Worm (Caenorhabditis elegans) whole organism, L1 larva: Measurements from ENCODE around the gene wapl-1.

Experiments
- C04F5.9 ChIP-seq: sonication (generic microtip); optimal IDR thresholded peaks from 2 replicates; lab custom pipeline; 2016; ENCODE audit warnings: missing genetic modification characterization, missing compliant biosample characterization
- C16A3.4 ChIP-seq: fragments of 150-350 bp; optimal IDR thresholded peaks from 2 replicates; lab custom pipeline; 2014; ENCODE audit warnings: missing biosample characterization, missing genetic modification characterization
- F16B12.6 ChIP-seq: fragments of 150-350 bp; optimal IDR thresholded peaks from 2 replicates; lab custom pipeline; 2014; ENCODE audit warnings: missing biosample characterization, missing genetic modification characterization
- aha-1 ChIP-seq: fragments of 150-350 bp; optimal IDR thresholded peaks from 2 replicates; lab custom pipeline; 2014; ENCODE audit warnings: missing biosample characterization, missing genetic modification characterization
- alr-1 ChIP-seq: fragments of 200-800 bp; sonication (Bioruptor generic); optimal IDR thresholded peaks from 2 replicates; lab custom pipeline; 2018; ENCODE audit warnings: borderline replicate concordance, mild to moderate bottlenecking, missing genetic modification characterization, missing compliant biosample characterization
- aly-2 ChIP-seq: fragments of 150-350 bp; optimal IDR thresholded peaks from 2 replicates; lab custom pipeline; 2014; ENCODE audit warnings: missing biosample characterization, missing genetic modification characterization
- ama-1 ChIP-seq: fragments of 150-350 bp; optimal IDR thresholded peaks from 2 replicates; lab custom pipeline; 2014
- blmp-1 ChIP-seq: fragments of 150-350 bp; optimal IDR thresholded peaks from 2 replicates; lab custom pipeline; 2014; ENCODE audit warnings: missing biosample characterization, missing genetic modification characterization
- ceh-82 ChIP-seq, 3 experiments: fragments of 150-350 bp in 1 of 3; sonication (generic microtip) in 2 of 3; optimal IDR thresholded peaks; 2 replicates each; lab custom pipeline; 2014 to 2017; ENCODE audit warnings: missing biosample characterization in 3 of 3, missing genetic modification characterization in 3 of 3
- ceh-90 ChIP-seq: sonication (generic microtip); optimal IDR thresholded peaks from 2 replicates; lab custom pipeline; 2016; ENCODE audit warnings: missing genetic modification characterization, missing compliant biosample characterization
- dpl-1 ChIP-seq, 3 experiments: fragments of 150-350 bp in 2 of 3; sonication (generic microtip) in 1 of 3; optimal IDR thresholded peaks; 2 replicates each; lab custom pipeline; 2014 to 2017; ENCODE audit warnings: missing biosample characterization in 3 of 3, missing genetic modification characterization in 3 of 3, missing genetic modification reagents in 3 of 3
- efl-1 ChIP-seq, 4 experiments: fragments of 150-350 bp; optimal IDR thresholded peaks in 3 of 4; peaks in 1 of 4; 1 replicate in 1 of 4; 2 replicates in 3 of 4; lab custom pipeline; 2014; ENCODE audit warnings: missing biosample characterization in 2 of 4, missing genetic modification characterization in 2 of 4, missing genetic modification reagents in 2 of 4
- efl-3 ChIP-seq: fragments of 200-800 bp; sonication (Bioruptor generic); optimal IDR thresholded peaks from 2 replicates; lab custom pipeline; 2018; ENCODE audit warnings: mild to moderate bottlenecking, missing genetic modification characterization, missing compliant biosample characterization
- egl-13 ChIP-seq: sonication (generic microtip); optimal IDR thresholded peaks from 2 replicates; lab custom pipeline; 2016; ENCODE audit warnings: missing genotype, missing genetic modification reagents, missing genetic modification characterization, missing compliant biosample characterization
- egl-27 ChIP-seq, 2 experiments: fragments of 150-350 bp in 1 of 2; sonication (generic microtip); optimal IDR thresholded peaks; 3 replicates each; lab custom pipeline; 2017 to 2018; ENCODE audit warnings: missing biosample characterization in 2 of 2, missing genetic modification characterization in 2 of 2, missing genetic modification reagents in 2 of 2
- elt-2 ChIP-seq: sonication (generic microtip); optimal IDR thresholded peaks from 2 replicates; lab custom pipeline; 2016; ENCODE audit warnings: missing genetic modification characterization, mild to moderate bottlenecking, inconsistent platforms, missing compliant biosample characterization, missing genetic modification reagents
- fkh-4 ChIP-seq: sonication (generic microtip); optimal IDR thresholded peaks from 2 replicates; lab custom pipeline; 2016; ENCODE audit warnings: missing compliant biosample characterization, missing genetic modification characterization, borderline replicate concordance
- hlh-17 ChIP-seq: fragments of 200-800 bp; sonication (Bioruptor generic); optimal IDR thresholded peaks from 2 replicates; lab custom pipeline; 2018; ENCODE audit warnings: missing genetic modification characterization, mild to moderate bottlenecking, missing compliant biosample characterization, moderate library complexity, borderline replicate concordance
- irx-1 ChIP-seq: sonication (generic microtip); optimal IDR thresholded peaks from 2 replicates; lab custom pipeline; 2016; ENCODE audit warnings: missing genetic modification characterization, missing compliant biosample characterization
- isw-1 ChIP-seq: fragments of 200-800 bp; sonication (Bioruptor generic); IDR thresholded peaks from 2 replicates; pipeline ENCODE4 v1.3.6; 2022; ENCODE audit warnings: missing genetic modification characterization, missing compliant biosample characterization
- lin-14 ChIP-seq: fragments of 200-800 bp; sonication (Bioruptor generic); optimal IDR thresholded peaks from 2 replicates; lab custom pipeline; 2018; ENCODE audit warnings: mild to moderate bottlenecking, missing genetic modification characterization, moderate library complexity, missing compliant biosample characterization
- lin-35 ChIP-seq, 2 experiments: fragments of 150-350 bp; optimal IDR thresholded peaks; 2 replicates each; lab custom pipeline; 2014; ENCODE audit warnings: missing biosample characterization in 2 of 2, missing genetic modification characterization in 2 of 2, missing genetic modification reagents in 2 of 2
- lin-39 ChIP-seq: fragments of 150-350 bp; optimal IDR thresholded peaks from 2 replicates; lab custom pipeline; 2014; ENCODE audit warnings: missing biosample characterization, missing genetic modification reagents, missing genetic modification characterization
- lir-3 ChIP-seq: sonication (generic microtip); optimal IDR thresholded peaks from 2 replicates; lab custom pipeline; 2016; ENCODE audit warnings: mild to moderate bottlenecking, missing genetic modification characterization, moderate library complexity, missing compliant biosample characterization; ENCODE audit not compliant: poor library complexity
- mef-2 ChIP-seq: fragments of 150-350 bp; optimal IDR thresholded peaks from 2 replicates; lab custom pipeline; 2014; ENCODE audit warnings: missing biosample characterization, missing genetic modification characterization
- nhr-20 ChIP-seq: sonication (generic microtip); optimal IDR thresholded peaks from 2 replicates; lab custom pipeline; 2016; ENCODE audit warnings: mild to moderate bottlenecking, missing genetic modification characterization, missing compliant biosample characterization
- nhr-28 ChIP-seq: fragments of 150-350 bp; optimal IDR thresholded peaks from 2 replicates; lab custom pipeline; 2014; ENCODE audit warnings: missing biosample characterization, missing genetic modification characterization
- nhr-47 ChIP-seq: sonication (generic microtip); optimal IDR thresholded peaks from 2 replicates; lab custom pipeline; 2016; ENCODE audit warnings: mild to moderate bottlenecking, missing genetic modification characterization, moderate library complexity, missing compliant biosample characterization
- nhr-76 ChIP-seq: sonication (generic microtip); optimal IDR thresholded peaks from 2 replicates; lab custom pipeline; 2017; ENCODE audit warnings: missing biosample characterization, missing genetic modification characterization
- nhr-77 ChIP-seq: fragments of 150-350 bp; optimal IDR thresholded peaks from 2 replicates; lab custom pipeline; 2014; ENCODE audit warnings: missing biosample characterization, missing genetic modification characterization
- nhr-85 ChIP-seq: sonication (generic microtip); peaks from one replicate; lab custom pipeline; 2016; ENCODE audit warnings: missing genetic modification characterization, inconsistent platforms, missing compliant biosample characterization
- nhr-90 ChIP-seq: sonication (generic microtip); optimal IDR thresholded peaks from 2 replicates; lab custom pipeline; 2016; ENCODE audit warnings: mild to moderate bottlenecking, missing genetic modification characterization, missing compliant biosample characterization; ENCODE audit not compliant: poor library complexity
- pqm-1 ChIP-seq: sonication (generic microtip); optimal IDR thresholded peaks from 3 replicates; lab custom pipeline; 2017; ENCODE audit warnings: missing biosample characterization, missing genetic modification characterization
- skn-1 ChIP-seq: fragments of 150-350 bp; optimal IDR thresholded peaks from 2 replicates; lab custom pipeline; 2014; ENCODE audit warnings: missing biosample characterization, missing genetic modification characterization
- snu-23 ChIP-seq: sonication (generic microtip); optimal IDR thresholded peaks from 2 replicates; lab custom pipeline; 2016; ENCODE audit warnings: missing genetic modification characterization, missing compliant biosample characterization
- sox-4 ChIP-seq: sonication (generic microtip); optimal IDR thresholded peaks from 2 replicates; lab custom pipeline; 2016; ENCODE audit warnings: missing genetic modification characterization, missing compliant biosample characterization
- sup-37 ChIP-seq: fragments of 200-800 bp; sonication (Bioruptor generic); optimal IDR thresholded peaks from 2 replicates; lab custom pipeline; 2018; ENCODE audit warnings: mild to moderate bottlenecking, missing genetic modification characterization, missing compliant biosample characterization
- swsn-7 ChIP-seq: sonication (generic microtip); optimal IDR thresholded peaks from 2 replicates; lab custom pipeline; 2016; ENCODE audit warnings: missing genetic modification characterization, missing compliant biosample characterization
- tbx-2 ChIP-seq: sonication (generic microtip); optimal IDR thresholded peaks from 2 replicates; lab custom pipeline; 2016; ENCODE audit warnings: missing genetic modification characterization, missing compliant biosample characterization
- tlp-1 ChIP-seq: fragments of 150-350 bp; optimal IDR thresholded peaks from 2 replicates; lab custom pipeline; 2014; ENCODE audit warnings: missing biosample characterization, missing genetic modification characterization
- unc-130 ChIP-seq: fragments of 150-350 bp; optimal IDR thresholded peaks from 2 replicates; lab custom pipeline; 2017; ENCODE audit warnings: missing biosample characterization, missing genetic modification characterization, inconsistent platforms
- unc-30 ChIP-seq: sonication (generic microtip); optimal IDR thresholded peaks from 2 replicates; lab custom pipeline; 2017; ENCODE audit warnings: missing biosample characterization, missing genetic modification characterization
- unc-62 ChIP-seq: fragments of 150-350 bp; optimal IDR thresholded peaks from 2 replicates; lab custom pipeline; 2014; ENCODE audit warnings: missing biosample characterization, missing genetic modification reagents, missing genetic modification characterization
- zag-1 ChIP-seq: fragments of 150-350 bp; optimal IDR thresholded peaks from 2 replicates; lab custom pipeline; 2014; ENCODE audit warnings: missing biosample characterization, missing genetic modification characterization
- zip-4 ChIP-seq: fragments of 200-800 bp; sonication (Bioruptor generic); optimal IDR thresholded peaks from 2 replicates; lab custom pipeline; 2018; ENCODE audit warnings: mild to moderate bottlenecking, missing genetic modification characterization, moderate library complexity, missing compliant biosample characterization
- ztf-4 ChIP-seq: fragments of 150-350 bp; optimal IDR thresholded peaks from 2 replicates; lab custom pipeline; 2014; ENCODE audit warnings: missing biosample characterization, missing genetic modification characterization

Gene wapl-1

DNA sequence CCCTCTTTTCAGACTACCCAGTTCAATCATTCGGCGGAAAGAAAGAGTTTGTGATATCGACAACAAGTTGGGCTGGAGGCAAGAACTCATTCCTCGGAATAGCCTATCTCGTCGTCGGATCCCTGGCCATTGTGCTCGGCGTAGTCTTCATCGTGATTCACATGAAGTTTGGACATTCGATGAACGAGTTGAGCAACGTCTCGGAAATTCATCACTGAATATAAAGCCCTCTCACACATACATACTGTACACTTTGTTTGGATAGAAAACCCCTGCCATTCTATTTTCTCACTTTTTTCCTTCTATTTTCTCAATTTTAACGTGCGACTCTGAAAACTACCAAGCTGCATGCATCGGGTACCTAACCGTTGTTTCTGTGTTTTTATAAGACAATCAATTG is 3.9 kb upstream of the wapl-1 start, which contains the start of gene R08C7.12:
Gene R08C7.12 (plus strand): TSS at position 301 of the 400 bp plus-strand sequence.
- TF ChIP-seq tlp-1 (tag; lab: Kevin White, UChicago) (no peak), ceh-82 (tag; optimal IDR thresholded peaks at IDR 0.05; lab: Kevin White, UChicago) (no peak), mef-2 (no peak), hlh-17 (GFP tag; lab: Kevin White, UChicago) (no peak), egl-13 (tag; lab: Kevin White, UChicago) (no peak), snu-23 (no peak), fkh-4 (tag; lab: Kevin White, UChicago) (no peak), isw-1 (GFP tag; lab: Robert Waterston, UW) (no peak), lir-3 (no peak)
- TF ChIP-seq, all 84 proteins: peak for 0

- TF ChIP-seq unc-62 (GFP tag; lab: Kevin White, UChicago) (no peak), C04F5.9 (tag; lab: Kevin White, UChicago) (no peak), aly-2 (no peak), elt-2 (tag; lab: Kevin White, UChicago) (no peak), nhr-76 (tag; lab: Kevin White, UChicago) (no peak), efl-1 (optimal IDR thresholded peaks at IDR 0.05; lab: Kevin White, UChicago) (no peak), efl-1 (GFP tag; optimal IDR thresholded peaks at IDR 0.05 in 1 of 2; lab: Kevin White, UChicago) (peak in 1 of 2 experiments; percentile 52), lin-14 (GFP tag; lab: Kevin White, UChicago) (no peak), ceh-90 (no peak), lin-35 (GFP tag; optimal IDR thresholded peaks at IDR 0.05; lab: Kevin White, UChicago) (no peak), ztf-4 (tag; lab: Kevin White, UChicago) (no peak), alr-1 (tag; lab: Kevin White, UChicago) (peak; percentile 88), tbx-2 (tag; lab: Kevin White, UChicago) (no peak), swsn-7 (tag; lab: Kevin White, UChicago) (no peak)
These were observed 2.8 kb upstream of the wapl-1 start for ce11 chrIV:4448343-4448742.

DNA sequence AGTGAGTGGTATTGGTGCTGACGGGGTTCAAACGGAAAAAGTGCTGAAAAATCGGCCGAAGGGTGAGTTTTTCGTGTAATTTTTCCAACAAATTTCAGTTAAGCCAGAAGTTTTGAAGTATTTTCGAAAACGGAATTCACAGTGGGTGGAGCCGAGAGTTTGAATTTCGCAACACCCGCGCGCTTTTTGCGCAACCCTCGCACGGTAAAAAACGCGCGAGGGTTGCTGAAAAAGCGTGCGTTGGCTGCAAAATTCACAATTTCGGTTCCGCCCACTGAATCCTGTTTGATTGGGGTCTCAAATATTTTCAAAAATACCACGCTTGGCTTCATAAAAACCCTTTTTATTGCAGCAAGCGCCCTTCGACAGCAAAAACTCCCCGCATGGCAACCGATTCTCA is 1.8 kb upstream of the wapl-1 start:
- TF ChIP-seq aly-2: no peak
- TF ChIP-seq irx-1 (tag; lab: Kevin White, UChicago): no peak
- no peak for TF ChIP-seq lin-35 (GFP tag; optimal IDR thresholded peaks at IDR 0.05; lab: Kevin White, UChicago)
- TF ChIP-seq unc-130: no peak
- no peak for TF ChIP-seq nhr-85 (tag; lab: Kevin White, UChicago)
- no peak for TF ChIP-seq C16A3.4 (tag; lab: Kevin White, UChicago)
- TF ChIP-seq blmp-1 (tag; lab: Kevin White, UChicago): no peak
- TF ChIP-seq nhr-28 (tag; lab: Kevin White, UChicago): no peak
- no peak for TF ChIP-seq egl-27 (tag; optimal IDR thresholded peaks at IDR 0.05; lab: Kevin White, UChicago)
- no peak for TF ChIP-seq unc-30 (tag; lab: Kevin White, UChicago)
- TF ChIP-seq efl-3 (GFP tag; lab: Kevin White, UChicago): no peak
- TF ChIP-seq aha-1 (tag; lab: Kevin White, UChicago): no peak
- TF ChIP-seq nhr-20 (tag; lab: Kevin White, UChicago): no peak
- no peak for TF ChIP-seq nhr-76 (tag; lab: Kevin White, UChicago)
- no peak for TF ChIP-seq egl-13 (tag; lab: Kevin White, UChicago)
- TF ChIP-seq pqm-1 (tag; lab: Kevin White, UChicago): no peak
- TF ChIP-seq nhr-90 (tag; lab: Kevin White, UChicago): no peak
- TF ChIP-seq ceh-90: no peak
- no peak for TF ChIP-seq sox-4 (tag; lab: Kevin White, UChicago)

DNA sequence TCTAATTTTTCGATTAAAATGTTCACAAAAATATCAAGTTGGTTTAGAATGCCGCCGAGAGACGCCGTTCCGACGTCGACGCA is 1.6 kb upstream of the wapl-1 start, which contains the start of gene chat-1:
Gene chat-1 (plus strand): TSS at position 48 of the 83 bp plus-strand sequence.
- no peak for TF ChIP-seq tbx-2 (tag; lab: Kevin White, UChicago)
- no peak for TF ChIP-seq zag-1
- TF ChIP-seq nhr-77: no peak
- no peak for TF ChIP-seq skn-1 (tag; lab: Kevin White, UChicago)
- no peak for TF ChIP-seq ama-1 (lab: Kevin White, UChicago)
- no peak for TF ChIP-seq nhr-90 (tag; lab: Kevin White, UChicago)
- no peak for TF ChIP-seq lin-39 (tag; lab: Kevin White, UChicago)
- no peak for TF ChIP-seq alr-1 (tag; lab: Kevin White, UChicago)
- no peak for TF ChIP-seq dpl-1 (GFP tag; optimal IDR thresholded peaks at IDR 0.05; lab: Kevin White, UChicago)
- no peak for TF ChIP-seq zip-4 (GFP tag; lab: Kevin White, UChicago)
- TF ChIP-seq aly-2: no peak
- TF ChIP-seq F16B12.6: no peak
- TF ChIP-seq nhr-47 (tag; lab: Kevin White, UChicago): no peak
- no peak for TF ChIP-seq sup-37 (GFP tag; lab: Kevin White, UChicago)
- TF ChIP-seq unc-62 (GFP tag; lab: Kevin White, UChicago): no peak
